Worm (Caenorhabditis elegans): ENCODE results near the gene mog-3.

The mog-3 gene

ce11 chrIII:5305725-5306124 lies 2.7 kb upstream of the mog-3 start (continued):
- TF ChIP-seq dox-1 (GFP tag; IDR thresholded peaks at IDR 0.05) (no peak; the same call in 1 of the 2 replicates), T26A5.8 (tag; optimal IDR thresholded peaks at IDR 0.05) (peak; percentile 68), ztf-28 (GFP tag; IDR thresholded peaks at IDR 0.05) (peak; percentile 83; the same call in 1 of the 2 replicates), efl-1 (GFP tag; optimal IDR thresholded peaks at IDR 0.05) (peak; percentile 11), C17E4.6 (GFP tag; IDR thresholded peaks at IDR 0.05) (no peak; the same call in 1 of the 2 replicates), akir-1 (GFP tag; optimal IDR thresholded peaks at IDR 0.05) (no peak), B0019.2 (GFP tag; conservative IDR thresholded peaks at IDR 0.05) (0 out of 2 replicates have a peak, but pooled peaks have one; percentile 27), aptf-2 (GFP tag; conservative IDR thresholded peaks at IDR 0.05) (peak; percentile 72; the same call in 1 of the 2 replicates), tbp1 (GFP tag; optimal IDR thresholded peaks at IDR 0.05) (peak; percentile 100), unc-62 (GFP tag; optimal IDR thresholded peaks at IDR 0.05) (no peak), madf-3 (GFP tag; IDR thresholded peaks at IDR 0.05) (peak; percentile 83), lin-40 (tag; optimal IDR thresholded peaks at IDR 0.05) (peak; percentile 49), tlf-1 (GFP tag; optimal IDR thresholded peaks at IDR 0.05) (peak; percentile 49), mxl-1 (tag; optimal IDR thresholded peaks at IDR 0.05) (peak; percentile 92), ztf-22 (GFP tag; optimal IDR thresholded peaks at IDR 0.05) (no peak), madf-10 (tag; optimal IDR thresholded peaks at IDR 0.05) (peak; percentile 51), nfya-1 (tag; optimal IDR thresholded peaks at IDR 0.05; ENCODE audit: borderline replicate concordance, insufficient read depth) (no peak), let-526 (GFP tag; IDR thresholded peaks at IDR 0.05) (0 out of 2 replicates have a peak, but pooled peaks have one; percentile 43), Y67H2A.10 (GFP tag; conservative IDR thresholded peaks at IDR 0.05) (peak; percentile 60; the same call in 1 of the 2 replicates), egrh-3 (GFP tag; IDR thresholded peaks at IDR 0.05) (peak; percentile 60; the same call in 1 of the 2 replicates), ztf-3 (GFP tag; optimal IDR thresholded peaks at IDR 0.05) (no peak), atf-7 (tag; optimal IDR thresholded peaks at IDR 0.05) (peak; percentile 21), sea-2 (GFP tag; IDR thresholded peaks at IDR 0.05) (no peak), sdz-38 (tag; optimal IDR thresholded peaks at IDR 0.05) (no peak), let-607 (tag; optimal IDR thresholded peaks at IDR 0.05) (peak in 1 of 2 experiments; percentile 58), bed-2 (GFP tag; IDR thresholded peaks at IDR 0.05) (no peak), Y56A3A.18 (GFP tag; IDR thresholded peaks at IDR 0.05) (peak; percentile 85), ceh-100 (GFP tag; IDR thresholded peaks at IDR 0.05) (0 out of 2 replicates have a peak, but pooled peaks have one; percentile 41), ztf-6 (GFP tag; IDR thresholded peaks at IDR 0.05) (peak; percentile 88), D2030.7 (GFP tag; IDR thresholded peaks at IDR 0.05) (peak; percentile 81), F52B5.7 (tag; optimal IDR thresholded peaks at IDR 0.05) (peak; percentile 83), hmg-1.2 (GFP tag; IDR thresholded peaks at IDR 0.05) (peak; percentile 84), hlh-26 (GFP tag; conservative IDR thresholded peaks at IDR 0.05) (no peak), F55B11.4 (tag; optimal IDR thresholded peaks at IDR 0.05; ENCODE audit: borderline replicate concordance, insufficient read depth) (no peak), F10E7.11 (tag; optimal IDR thresholded peaks at IDR 0.05) (peak; percentile 57), ama-1 (optimal IDR thresholded peaks at IDR 0.05) (no peak), ama-1 (GFP tag; optimal IDR thresholded peaks at IDR 0.05) (peak; percentile 57 to 76), ekl-4 (GFP tag; IDR thresholded peaks at IDR 0.05) (no peak; the same call in 1 of the 2 replicates), attf-3 (GFP tag; conservative IDR thresholded peaks at IDR 0.05) (peak; percentile 58), unc-130 (GFP tag; optimal IDR thresholded peaks at IDR 0.05) (peak; percentile 66), attf-5 (GFP tag; optimal IDR thresholded peaks at IDR 0.05) (peak; percentile 75), rcor-1 (GFP tag; IDR thresholded peaks at IDR 0.05) (peak; percentile 70), F33H1.4 (GFP tag; IDR thresholded peaks at IDR 0.05) (peak; percentile 68), nhr-120 (GFP tag; IDR thresholded peaks at IDR 0.05) (peak; percentile 94), cebp-1 (GFP tag; IDR thresholded peaks at IDR 0.05) (peak; percentile 66; the same call in 1 of the 2 replicates), cebp-1 (tag; optimal IDR thresholded peaks at IDR 0.05) (peak; percentile 77), snpc-1.1 (tag; optimal IDR thresholded peaks at IDR 0.05; ENCODE audit: insufficient read depth) (peak; percentile 59), rpc-1 (optimal IDR thresholded peaks at IDR 0.05) (peak; percentile 89), rpc-1 (tag; optimal IDR thresholded peaks at IDR 0.05) (peak; percentile 97)

Measured in whole organism, young adult.